Worm (Caenorhabditis elegans) whole organism, L4 larva: ENCODE data around the gene sre-50.
A peak's percentile ranks its signal among the peaks of the same experiment; 100 is the strongest.

Source experiments
- D1046.2 ChIP-seq: fragments of 200-800 bp; sonication (Bioruptor generic); IDR thresholded peaks from 2 replicates; pipeline ENCODE4 v1.3.6; 2022; ENCODE audit warnings: missing genetic modification characterization, missing compliant biosample characterization
- F44E2.7 ChIP-seq: fragments of 200-800 bp; sonication (Bioruptor generic); IDR thresholded peaks from 2 replicates; pipeline ENCODE4 v2.1.2; 2022; ENCODE audit warnings: missing genetic modification characterization, missing compliant biosample characterization
- T20F7.1 ChIP-seq: fragments of 200-800 bp; sonication (Bioruptor generic); optimal IDR thresholded peaks from 2 replicates; lab custom pipeline; 2018; ENCODE audit warnings: mild to moderate bottlenecking, missing genetic modification characterization, missing compliant biosample characterization
- Y48G9A.11 ChIP-seq: fragments of 200-800 bp; sonication (Bioruptor generic); IDR thresholded peaks from 2 replicates; pipeline ENCODE4 v1.3.6; 2022; ENCODE audit warnings: missing genetic modification reagents, missing genetic modification characterization, missing compliant biosample characterization
- ama-1 ChIP-seq: fragments of 150-350 bp; optimal IDR thresholded peaks from 2 replicates; lab custom pipeline; 2014; ENCODE audit warnings: inconsistent platforms, mixed read lengths
- attf-4 ChIP-seq: sonication (generic microtip); optimal IDR thresholded peaks from 3 replicates; lab custom pipeline; 2017; ENCODE audit warnings: missing biosample characterization, missing genetic modification characterization
- ceh-28 ChIP-seq: fragments of 150-350 bp; optimal IDR thresholded peaks from 2 replicates; lab custom pipeline; 2014; ENCODE audit warnings: missing biosample characterization, missing genetic modification reagents, missing genetic modification characterization
- ceh-62 ChIP-seq: sonication (generic microtip); optimal IDR thresholded peaks from 2 replicates; lab custom pipeline; 2017; ENCODE audit warnings: missing biosample characterization, missing genetic modification characterization
- ctbp-1 ChIP-seq: fragments of 200-800 bp; sonication (Bioruptor generic); IDR thresholded peaks from 2 replicates; pipeline ENCODE4 v1.3.6; 2022; ENCODE audit warnings: missing genetic modification reagents, missing genetic modification characterization, missing compliant biosample characterization
- daf-12 ChIP-seq: fragments of 150-350 bp; optimal IDR thresholded peaks from 2 replicates; lab custom pipeline; 2014; ENCODE audit warnings: missing biosample characterization, missing genetic modification reagents, missing genetic modification characterization
- daf-8 ChIP-seq: fragments of 200-800 bp; sonication (Bioruptor generic); IDR thresholded peaks from 2 replicates; pipeline ENCODE4 v1.3.6; 2022; ENCODE audit warnings: missing genetic modification characterization, missing compliant biosample characterization
- dmd-6 ChIP-seq: fragments of 200-800 bp; sonication (Bioruptor generic); IDR thresholded peaks from 2 replicates; pipeline ENCODE4 v1.3.6; 2022; ENCODE audit warnings: missing genetic modification reagents, missing genetic modification characterization, missing compliant biosample characterization
- dmd-9 ChIP-seq: fragments of 200-800 bp; sonication (Bioruptor generic); IDR thresholded peaks from 2 replicates; pipeline ENCODE4 v1.3.6; 2022; ENCODE audit warnings: missing genetic modification reagents, missing genetic modification characterization, missing compliant biosample characterization
- dve-1 ChIP-seq: sonication (generic microtip); optimal IDR thresholded peaks from 2 replicates; lab custom pipeline; 2017; ENCODE audit warnings: antibody characterized with exemption, mild to moderate bottlenecking, missing genetic modification characterization, missing compliant biosample characterization; ENCODE audit not compliant: insufficient read depth
- egl-27 ChIP-seq: sonication (generic microtip); optimal IDR thresholded peaks from 3 replicates; lab custom pipeline; 2017; ENCODE audit warnings: missing biosample characterization, missing genetic modification reagents, missing genetic modification characterization
- fkh-10 ChIP-seq: fragments of 150-350 bp; optimal IDR thresholded peaks from 2 replicates; lab custom pipeline; 2014; ENCODE audit warnings: missing biosample characterization, missing genetic modification reagents, missing genetic modification characterization
- gei-8 ChIP-seq: fragments of 200-800 bp; sonication (Bioruptor generic); optimal IDR thresholded peaks from 2 replicates; lab custom pipeline; 2018; ENCODE audit warnings: mild to moderate bottlenecking, missing genetic modification characterization, missing compliant biosample characterization
- hlh-11 ChIP-seq: fragments of 200-800 bp; sonication (Bioruptor generic); optimal IDR thresholded peaks from 2 replicates; lab custom pipeline; 2018; ENCODE audit warnings: mild to moderate bottlenecking, missing genetic modification characterization, missing compliant biosample characterization
- hmg-1.1 ChIP-seq: fragments of 200-800 bp; sonication (Bioruptor generic); IDR thresholded peaks from 2 replicates; pipeline ENCODE4 v1.3.6; 2022; ENCODE audit warnings: missing genetic modification reagents, missing genetic modification characterization, missing compliant biosample characterization
- lin-1 ChIP-seq: fragments of 200-800 bp; sonication (Bioruptor generic); IDR thresholded peaks from 2 replicates; pipeline ENCODE4 v1.3.6; 2022; ENCODE audit warnings: missing genetic modification reagents, missing genetic modification characterization, missing compliant biosample characterization
- lin-13 ChIP-seq: fragments of 150-350 bp; optimal IDR thresholded peaks from 2 replicates; lab custom pipeline; 2014; ENCODE audit warnings: missing biosample characterization, missing genetic modification reagents, missing genetic modification characterization
- lin-38 ChIP-seq: fragments of 200-800 bp; sonication (Bioruptor generic); IDR thresholded peaks from 2 replicates; pipeline ENCODE4 v1.3.6; 2022; ENCODE audit warnings: missing genetic modification reagents, missing genetic modification characterization, missing compliant biosample characterization
- lsy-2 ChIP-seq, 2 experiments: fragments of 150-350 bp in 1 of 2; sonication (generic microtip) in 1 of 2; optimal IDR thresholded peaks; 2 replicates each; lab custom pipeline; 2014 to 2017; ENCODE audit warnings: missing biosample characterization in 2 of 2, missing genetic modification characterization in 2 of 2
- madf-5 ChIP-seq, 2 experiments: fragments of 200-800 bp; sonication (Bioruptor generic); IDR thresholded peaks; 2 replicates each; pipeline ENCODE4 v1.3.6; 2022; ENCODE audit warnings: missing compliant biosample characterization in 2 of 2, missing genetic modification characterization in 2 of 2
- nhr-10 ChIP-seq: fragments of 150-350 bp; optimal IDR thresholded peaks from 2 replicates; lab custom pipeline; 2014; ENCODE audit warnings: missing biosample characterization, missing genetic modification characterization
- nhr-111 ChIP-seq: fragments of 200-800 bp; sonication (Bioruptor generic); optimal IDR thresholded peaks from 2 replicates; lab custom pipeline; 2018; ENCODE audit warnings: mild to moderate bottlenecking, missing genetic modification characterization, missing compliant biosample characterization
- nhr-41 ChIP-seq: fragments of 200-800 bp; sonication (Bioruptor generic); IDR thresholded peaks from 2 replicates; pipeline ENCODE4 v1.3.6; 2022; ENCODE audit warnings: missing genetic modification reagents, missing genetic modification characterization, missing compliant biosample characterization
- pqm-1 ChIP-seq: sonication (generic microtip); optimal IDR thresholded peaks from 2 replicates; lab custom pipeline; 2017; ENCODE audit warnings: missing biosample characterization, missing genetic modification characterization
- sdz-12 ChIP-seq: fragments of 200-800 bp; sonication (Bioruptor generic); optimal IDR thresholded peaks from 2 replicates; lab custom pipeline; 2018; ENCODE audit warnings: mild to moderate bottlenecking, missing genetic modification characterization, missing compliant biosample characterization
- set-16 ChIP-seq: fragments of 200-800 bp; sonication (Bioruptor generic); IDR thresholded peaks from 2 replicates; pipeline ENCODE4 v1.3.6; 2022; ENCODE audit warnings: missing genetic modification reagents, missing genetic modification characterization, missing compliant biosample characterization
- snpc-1.2 ChIP-seq: fragments of 200-800 bp; sonication (Bioruptor generic); IDR thresholded peaks from 2 replicates; pipeline ENCODE4 v1.3.6; 2022; ENCODE audit warnings: missing genetic modification reagents, missing genetic modification characterization, missing compliant biosample characterization
- tra-1 ChIP-seq: fragments of 200-800 bp; sonication (Bioruptor generic); IDR thresholded peaks from 2 replicates; pipeline ENCODE4 v1.3.6; 2022; ENCODE audit warnings: missing genetic modification reagents, missing genetic modification characterization, missing compliant biosample characterization
- unc-130 ChIP-seq: sonication (generic microtip); optimal IDR thresholded peaks from 2 replicates; lab custom pipeline; 2016; ENCODE audit warnings: missing genetic modification reagents, missing genetic modification characterization, missing compliant biosample characterization
- unc-62 ChIP-seq, 3 experiments: fragments of 150-350 bp in 1 of 3; sonication (generic microtip); optimal IDR thresholded peaks in 2 of 3; peaks in 1 of 3; 1 replicate in 1 of 3; 2 replicates in 2 of 3; lab custom pipeline; 2014 to 2017; ENCODE audit warnings: missing biosample characterization in 3 of 3, missing genetic modification characterization in 3 of 3, missing genetic modification reagents in 3 of 3, missing genotype in 1 of 3
- vab-7 ChIP-seq: fragments of 200-800 bp; sonication (Bioruptor generic); IDR thresholded peaks from 2 replicates; pipeline ENCODE4 v1.3.6; 2022; ENCODE audit warnings: missing genetic modification reagents, missing genetic modification characterization, missing compliant biosample characterization
- zag-1 ChIP-seq: fragments of 150-350 bp; optimal IDR thresholded peaks from 2 replicates; lab custom pipeline; 2014; ENCODE audit warnings: missing biosample characterization, missing genetic modification characterization

Gene sre-50

ce11 chrII:12278602-12279001, 24.7 kb upstream of the sre-50 start:
- TF ChIP-seq Y48G9A.11 (GFP tag; lab: Robert Waterston, UW) (no peak), set-16 (GFP tag; lab: Robert Waterston, UW) (peak; percentile 77), D1046.2 (0 out of 2 replicates have a peak, but pooled peaks have one; percentile 22)

ce11 chrII:12279259-12279658, 24.1 kb upstream of the sre-50 start, which contains the start of the genes tric-1B.2 and Y57A10A.29:
tric-1B.2 (minus strand) TSS chrII:12279387.
Y57A10A.29 (plus strand) TSS chrII:12279561.
- no peak for TF ChIP-seq dve-1 (tag; lab: Kevin White, UChicago)
- TF ChIP-seq Y48G9A.11 (GFP tag; lab: Robert Waterston, UW) = peak; percentile 77
- peak; percentile 93 for TF ChIP-seq T20F7.1

ce11 chrII:12280360-12280759, 23.0 kb upstream of the sre-50 start, which contains the start of gene ife-5:
ife-5 (plus strand) TSS chrII:12280660.
- TF ChIP-seq sdz-12 (GFP tag; lab: Kevin White, UChicago) = no peak
- TF ChIP-seq ceh-28 = no peak
- peak; percentile 38; the same call in 1 of the 2 replicates for TF ChIP-seq Y48G9A.11 (GFP tag; lab: Robert Waterston, UW)
- TF ChIP-seq hmg-1.1 (GFP tag; lab: Robert Waterston, UW) = no peak
- no peak for TF ChIP-seq dmd-6
- TF ChIP-seq lin-1 (GFP tag; lab: Robert Waterston, UW) = no peak
- no peak for TF ChIP-seq nhr-41 (GFP tag; lab: Robert Waterston, UW)
- TF ChIP-seq madf-5 (GFP tag; IDR thresholded peaks at IDR 0.05; lab: Robert Waterston, UW) = no peak
- no peak for TF ChIP-seq F44E2.7
- no peak for TF ChIP-seq lin-13 (GFP tag; lab: Kevin White, UChicago)
- TF ChIP-seq T20F7.1 = peak; percentile 10
- TF ChIP-seq tra-1 (GFP tag; lab: Robert Waterston, UW) = no peak

ce11 chrII:12284045-12284444, 19.3 kb upstream of the sre-50 start:
- TF ChIP-seq fkh-10 (GFP tag; lab: Kevin White, UChicago) = no peak
- no peak for TF ChIP-seq lsy-2 (tag; optimal IDR thresholded peaks at IDR 0.05; lab: Kevin White, UChicago)
- peak in 1 of 2 experiments; percentile 86 for TF ChIP-seq unc-62 (GFP tag; optimal IDR thresholded peaks at IDR 0.05 in 1 of 2; lab: Kevin White, UChicago)
- no peak for TF ChIP-seq unc-62 (tag; optimal IDR thresholded peaks at IDR 0.05; lab: Kevin White, UChicago)
- no peak for TF ChIP-seq attf-4 (tag; lab: Kevin White, UChicago)
- TF ChIP-seq zag-1 = no peak
- TF ChIP-seq lin-38 (GFP tag; lab: Robert Waterston, UW) = peak; percentile 50
- no peak for TF ChIP-seq daf-8 (GFP tag; lab: Robert Waterston, UW)
- no peak for TF ChIP-seq ceh-62 (tag; lab: Kevin White, UChicago)
- no peak for TF ChIP-seq pqm-1 (tag; lab: Kevin White, UChicago)
- no peak for TF ChIP-seq vab-7 (GFP tag; lab: Robert Waterston, UW)
- no peak for TF ChIP-seq ama-1
- TF ChIP-seq nhr-111 (GFP tag; lab: Kevin White, UChicago) = no peak
- TF ChIP-seq unc-130 (GFP tag; lab: Kevin White, UChicago) = peak; percentile 15
- peak; percentile 84 for TF ChIP-seq Y48G9A.11 (GFP tag; lab: Robert Waterston, UW)
- no peak for TF ChIP-seq egl-27
- TF ChIP-seq nhr-41 (GFP tag; lab: Robert Waterston, UW) = no peak
- TF ChIP-seq hlh-11 (tag; lab: Kevin White, UChicago) = no peak

ce11 chrII:12289085-12289484, 14.2 kb upstream of the sre-50 start, which contains the start of gene Y57A10A.31:
Y57A10A.31 (plus strand) TSS chrII:12289385.
- TF ChIP-seq snpc-1.2 (GFP tag; lab: Robert Waterston, UW) (no peak), dmd-9 (GFP tag; lab: Robert Waterston, UW) (no peak), ctbp-1 (GFP tag; lab: Robert Waterston, UW) (no peak), gei-8 (no peak), daf-12 (tag; lab: Kevin White, UChicago) (no peak), nhr-10 (no peak)
